Fruit fly (Drosophila melanogaster): ENCODE data around the gene eIF2alpha.

Gene eIF2alpha

DNA sequence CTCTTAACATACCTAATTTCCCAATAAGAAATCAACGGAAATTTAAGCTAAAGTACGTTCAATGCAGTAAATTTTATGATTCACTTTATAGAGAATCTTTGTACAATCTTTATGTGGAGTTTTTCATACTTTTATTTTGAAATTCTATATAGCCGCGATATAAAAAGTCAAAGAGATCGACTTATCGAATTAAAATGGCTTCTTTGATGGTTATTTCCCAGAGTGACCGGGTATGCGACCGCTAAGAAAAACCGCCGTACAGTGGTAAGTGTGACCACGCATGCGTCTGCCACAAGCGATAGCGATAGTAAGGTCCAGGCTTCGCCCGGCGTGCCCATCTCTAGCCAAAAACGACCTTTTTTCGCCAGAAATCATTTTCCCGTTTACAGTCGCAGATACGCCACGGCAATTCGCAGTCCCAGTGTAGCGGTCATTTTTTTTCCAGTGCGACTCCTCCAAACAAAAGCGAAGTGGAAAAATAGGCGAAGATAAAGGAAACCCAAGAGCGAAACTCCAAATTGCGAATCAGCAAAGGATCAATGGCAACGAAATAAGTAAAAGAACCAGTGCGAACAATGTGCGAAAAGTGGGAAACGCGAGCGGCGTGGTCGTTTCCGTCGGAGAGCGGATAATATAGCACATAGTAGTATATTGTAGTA lies 24.2 kb downstream of the eIF2alpha start, which contains the start of gene hang:
TSS of gene hang (plus strand) at position 366 of the 659 bp plus-strand sequence.
- TF ChIP-seq Hr96 (GFP tag; optimal IDR thresholded peaks at IDR 0.05) (peak; percentile 6), kay (GFP tag; ENCODE audit: borderline replicate concordance) (no peak), tj (GFP tag; optimal IDR thresholded peaks at IDR 0.05) (no peak), cic (GFP tag; optimal IDR thresholded peaks at IDR 0.05) (peak; percentile 42), CG11617 (GFP tag; optimal IDR thresholded peaks at IDR 0.05) (peak; percentile 65), CG33017 (tag; optimal IDR thresholded peaks at IDR 0.05) (no peak), pad (GFP tag; optimal IDR thresholded peaks at IDR 0.05) (no peak), Crg-1 (GFP tag; optimal IDR thresholded peaks at IDR 0.05) (peak; percentile 25), CG14711 (tag; optimal IDR thresholded peaks at IDR 0.05) (peak; percentile 8), CG12768 (GFP tag; optimal IDR thresholded peaks at IDR 0.05) (no peak), Clk (GFP tag; optimal IDR thresholded peaks at IDR 0.05) (no peak), CG1620 (GFP tag; optimal IDR thresholded peaks at IDR 0.05) (peak; percentile 37), Mnt (GFP tag; optimal IDR thresholded peaks at IDR 0.05) (peak; percentile 83), cnc (optimal IDR thresholded peaks at IDR 0.05) (no peak), bab1 (GFP tag; optimal IDR thresholded peaks at IDR 0.05) (peak; percentile 20), CG5204 (GFP tag; optimal IDR thresholded peaks at IDR 0.05) (no peak), CG7045 (GFP tag; optimal IDR thresholded peaks at IDR 0.05) (no peak), toe (GFP tag; optimal IDR thresholded peaks at IDR 0.05) (no peak), ovo (GFP tag; optimal IDR thresholded peaks at IDR 0.05) (peak; percentile 45), CG7101 (tag; optimal IDR thresholded peaks at IDR 0.05) (peak; percentile 37)

DNA sequence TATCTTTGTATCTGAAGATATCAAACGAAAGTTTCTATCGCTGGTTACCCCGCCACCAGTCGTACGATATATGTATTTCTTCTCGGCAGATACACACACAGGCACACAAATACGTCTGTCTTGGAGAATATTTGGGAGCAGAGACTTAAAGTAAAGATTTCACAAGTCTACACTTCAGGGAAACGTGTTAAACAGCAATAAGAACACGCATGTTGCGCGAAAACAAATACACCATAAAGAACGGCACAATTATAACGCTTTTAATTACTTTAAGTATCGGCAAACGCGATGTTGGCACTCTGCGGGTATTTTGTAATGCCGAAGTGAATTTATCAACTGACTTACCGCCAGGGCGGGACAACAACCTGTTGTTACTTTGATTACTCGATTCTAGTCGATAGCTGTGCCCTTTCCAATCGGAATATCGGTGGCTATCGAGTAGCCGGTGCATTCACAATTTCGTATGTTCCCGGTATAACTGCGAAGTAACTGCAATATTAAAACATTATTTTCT lies 24.8 kb downstream of the eIF2alpha start, which contains the start of gene AnxB11:
TSS of gene AnxB11 (minus strand) at position 367 of the 514 bp plus-strand sequence.
- TF ChIP-seq cnc (optimal IDR thresholded peaks at IDR 0.05) (no peak), Clk (GFP tag; optimal IDR thresholded peaks at IDR 0.05) (no peak), Crg-1 (GFP tag; optimal IDR thresholded peaks at IDR 0.05) (no peak), CG33017 (tag; optimal IDR thresholded peaks at IDR 0.05) (no peak), toe (GFP tag; optimal IDR thresholded peaks at IDR 0.05) (no peak), pad (GFP tag; optimal IDR thresholded peaks at IDR 0.05) (peak; percentile 55), CG14711 (tag; optimal IDR thresholded peaks at IDR 0.05) (no peak), CG11617 (GFP tag; optimal IDR thresholded peaks at IDR 0.05) (no peak), CG12768 (GFP tag; optimal IDR thresholded peaks at IDR 0.05) (no peak), kay (GFP tag; ENCODE audit: borderline replicate concordance) (no peak), cic (GFP tag; optimal IDR thresholded peaks at IDR 0.05) (no peak), CG5204 (GFP tag; optimal IDR thresholded peaks at IDR 0.05) (no peak), bab1 (GFP tag; optimal IDR thresholded peaks at IDR 0.05) (peak; percentile 6), CG7101 (tag; optimal IDR thresholded peaks at IDR 0.05) (no peak), CG7045 (GFP tag; optimal IDR thresholded peaks at IDR 0.05) (no peak), tj (GFP tag; optimal IDR thresholded peaks at IDR 0.05) (peak; percentile 18), CG1620 (GFP tag; optimal IDR thresholded peaks at IDR 0.05) (no peak), ovo (GFP tag; optimal IDR thresholded peaks at IDR 0.05) (no peak), Mnt (GFP tag; optimal IDR thresholded peaks at IDR 0.05) (peak; percentile 69), Hr96 (GFP tag; optimal IDR thresholded peaks at IDR 0.05) (no peak)

DNA sequence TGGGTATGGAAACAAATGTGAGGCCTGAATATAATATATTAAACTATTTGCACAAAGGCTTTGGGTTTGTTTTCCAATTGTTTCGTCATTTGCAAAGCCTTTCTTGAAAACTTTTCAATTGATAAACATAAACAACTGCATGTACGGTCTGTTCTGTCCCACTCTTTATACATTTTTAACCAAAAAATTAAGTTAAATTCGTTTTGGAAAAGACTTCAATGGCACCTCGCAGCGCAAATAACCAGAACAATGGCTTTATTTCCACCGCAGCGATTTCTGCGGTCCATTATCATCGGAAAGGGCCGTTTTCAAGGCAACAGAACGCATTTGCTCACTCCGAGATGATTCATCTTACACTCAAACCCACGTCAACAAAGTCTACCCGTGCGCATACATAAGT lies 25.9 kb downstream of the eIF2alpha start:
- TF ChIP-seq kay (GFP tag; ENCODE audit: borderline replicate concordance) (peak; percentile 56), CG7101 (tag; optimal IDR thresholded peaks at IDR 0.05) (no peak)

DNA sequence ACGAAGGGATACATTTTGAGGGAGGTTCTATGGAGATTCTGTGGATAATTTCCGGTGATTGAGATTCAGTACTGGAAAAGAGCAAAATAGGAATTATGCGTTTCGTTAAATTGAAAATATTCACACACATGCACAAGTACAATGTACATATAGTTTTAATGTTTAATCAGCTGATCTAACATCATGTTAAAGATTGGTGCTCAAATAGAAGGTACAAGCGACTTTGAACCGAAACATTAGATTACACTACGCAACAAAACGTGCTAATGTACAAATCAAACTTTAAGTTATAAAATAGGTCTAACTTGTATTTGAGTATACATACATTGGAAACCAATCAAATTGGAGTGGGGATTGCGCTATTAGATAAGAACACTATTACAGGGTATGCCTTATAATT lies 26.7 kb downstream of the eIF2alpha start:
- TF ChIP-seq CG14711 (tag; optimal IDR thresholded peaks at IDR 0.05) = no peak
- no peak for TF ChIP-seq CG7045 (GFP tag; optimal IDR thresholded peaks at IDR 0.05)
- no peak for TF ChIP-seq ovo (GFP tag; optimal IDR thresholded peaks at IDR 0.05)
- no peak for TF ChIP-seq cic (GFP tag; optimal IDR thresholded peaks at IDR 0.05)

DNA sequence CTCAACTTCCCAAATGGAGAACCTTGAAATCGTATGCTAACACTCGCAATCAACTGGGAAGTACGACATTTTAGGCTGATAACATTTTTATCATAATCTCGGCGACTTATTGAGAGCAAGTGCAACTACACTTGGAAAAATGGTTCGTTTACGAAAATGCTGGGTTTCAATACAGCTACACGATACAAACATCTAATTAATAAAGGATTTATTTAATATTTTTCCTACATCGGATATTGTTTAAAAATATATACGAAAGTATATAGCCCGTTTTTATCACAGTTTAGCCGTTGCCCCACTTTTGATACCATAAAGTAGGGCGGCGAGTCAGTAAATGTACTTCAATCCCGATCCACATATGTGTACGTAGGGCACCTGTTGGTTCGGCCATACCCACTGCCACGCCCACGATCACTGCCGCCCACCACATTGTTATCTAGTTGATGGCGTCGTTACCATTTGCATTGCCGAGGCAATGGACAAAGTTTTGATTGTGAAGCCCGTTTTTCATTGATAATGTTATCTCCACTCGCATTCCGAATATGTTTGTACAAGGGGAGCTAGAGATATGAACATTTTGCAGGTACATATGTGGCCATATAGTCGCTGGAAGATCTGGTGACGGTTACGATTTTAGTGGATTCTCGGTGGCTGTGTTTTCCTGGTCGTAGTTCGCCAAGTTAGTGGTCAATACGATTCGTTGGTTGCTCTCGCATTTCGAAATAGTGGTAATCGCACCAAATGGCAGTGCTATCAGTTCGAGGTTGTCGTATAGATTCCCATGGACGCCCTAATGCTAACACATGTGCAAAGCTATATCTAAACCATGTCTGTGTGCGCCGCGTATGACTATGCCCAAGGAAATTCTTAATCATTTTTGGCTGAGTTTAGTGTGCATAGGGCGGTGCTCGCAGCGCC lies 32.1 kb downstream of the eIF2alpha start, which contains the start of gene Traf-like:
TSS of gene Traf-like (plus strand) at position 596 of the 918 bp plus-strand sequence.
- TF ChIP-seq CG5204 (GFP tag; optimal IDR thresholded peaks at IDR 0.05) (no peak), Mnt (GFP tag; optimal IDR thresholded peaks at IDR 0.05) (peak; percentile 22), CG7045 (GFP tag; optimal IDR thresholded peaks at IDR 0.05) (no peak), CG11617 (GFP tag; optimal IDR thresholded peaks at IDR 0.05) (no peak), Crg-1 (GFP tag; optimal IDR thresholded peaks at IDR 0.05) (no peak), kay (GFP tag; ENCODE audit: borderline replicate concordance) (peak; percentile 55), cic (GFP tag; optimal IDR thresholded peaks at IDR 0.05) (peak; percentile 38), CG12768 (GFP tag; optimal IDR thresholded peaks at IDR 0.05) (no peak), bab1 (GFP tag; optimal IDR thresholded peaks at IDR 0.05) (no peak), Clk (GFP tag; optimal IDR thresholded peaks at IDR 0.05) (no peak), tj (GFP tag; optimal IDR thresholded peaks at IDR 0.05) (no peak)

DNA sequence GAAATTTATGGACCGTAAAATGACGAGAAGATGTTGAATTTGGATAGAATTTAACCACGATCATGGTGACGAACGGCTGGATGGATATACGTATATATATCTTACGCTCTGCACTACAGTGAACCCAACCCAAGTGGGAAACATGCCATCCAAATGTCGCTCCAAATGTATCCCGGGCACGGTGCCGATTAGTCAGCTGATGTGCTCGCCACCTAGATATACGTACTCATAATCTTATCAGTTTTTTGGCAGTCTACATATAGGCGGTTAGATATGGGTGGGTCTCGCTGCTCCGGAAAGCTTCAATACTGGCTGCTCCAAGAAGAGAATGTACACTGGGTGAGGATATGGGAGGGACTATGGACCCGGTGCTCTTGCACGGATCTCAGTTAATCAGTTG lies 40.7 kb downstream of the eIF2alpha start:
- no peak for TF ChIP-seq CG7045 (GFP tag; optimal IDR thresholded peaks at IDR 0.05)
- no peak for TF ChIP-seq CG7101 (tag; optimal IDR thresholded peaks at IDR 0.05)
- no peak for TF ChIP-seq Mnt (GFP tag; optimal IDR thresholded peaks at IDR 0.05)
- TF ChIP-seq toe (GFP tag; optimal IDR thresholded peaks at IDR 0.05) = no peak
- no peak for TF ChIP-seq cic (GFP tag; optimal IDR thresholded peaks at IDR 0.05)
- TF ChIP-seq ovo (GFP tag; optimal IDR thresholded peaks at IDR 0.05) = no peak
- TF ChIP-seq CG33017 (tag; optimal IDR thresholded peaks at IDR 0.05) = no peak
- TF ChIP-seq CG12768 (GFP tag; optimal IDR thresholded peaks at IDR 0.05) = no peak
- no peak for TF ChIP-seq pad (GFP tag; optimal IDR thresholded peaks at IDR 0.05)
- no peak for TF ChIP-seq CG5204 (GFP tag; optimal IDR thresholded peaks at IDR 0.05)
- no peak for TF ChIP-seq Crg-1 (GFP tag; optimal IDR thresholded peaks at IDR 0.05)
- TF ChIP-seq CG14711 (tag; optimal IDR thresholded peaks at IDR 0.05) = no peak
